Worm (Caenorhabditis elegans): Measurements from ENCODE around the gene atgp-1.

atgp-1 gene

ce11 chrIV:17268069-17268468, 1.1 kb upstream of the atgp-1 start:
- no peak for TF ChIP-seq che-1 (tag; optimal IDR thresholded peaks at IDR 0.05)
- TF ChIP-seq zip-5 (tag; optimal IDR thresholded peaks at IDR 0.05) = no peak
- TF ChIP-seq fkh-10 (GFP tag; optimal IDR thresholded peaks at IDR 0.05) = no peak
- no peak for TF ChIP-seq elt-2 (tag; optimal IDR thresholded peaks at IDR 0.05)
- no peak for TF ChIP-seq npax-4 (tag; optimal IDR thresholded peaks at IDR 0.05)
- TF ChIP-seq rnt-1 (tag; optimal IDR thresholded peaks at IDR 0.05) = no peak
- no peak for TF ChIP-seq C38D4.7 (GFP tag; optimal IDR thresholded peaks at IDR 0.05)
- TF ChIP-seq T23F11.4 (GFP tag; optimal IDR thresholded peaks at IDR 0.05) = no peak
- TF ChIP-seq pha-2 (tag; optimal IDR thresholded peaks at IDR 0.05) = no peak
- TF ChIP-seq nhr-232 (tag; optimal IDR thresholded peaks at IDR 0.05) = no peak
- TF ChIP-seq F13H6.1 (tag; optimal IDR thresholded peaks at IDR 0.05) = no peak
- TF ChIP-seq ceh-18 (tag; optimal IDR thresholded peaks at IDR 0.05) = no peak
- no peak for TF ChIP-seq ets-4 (tag; optimal IDR thresholded peaks at IDR 0.05)
- TF ChIP-seq ceh-30 (tag; optimal IDR thresholded peaks at IDR 0.05) = no peak
- TF ChIP-seq madf-2 (tag; optimal IDR thresholded peaks at IDR 0.05) = no peak

ce11 chrIV:17268628-17269027, 514 bp upstream of the atgp-1 start:
- TF ChIP-seq pha-4 (tag; optimal IDR thresholded peaks at IDR 0.05) (no peak), unc-3 (GFP tag; conservative IDR thresholded peaks at IDR 0.05) (no peak), unc-3 (tag; optimal IDR thresholded peaks at IDR 0.05) (no peak), hlh-8 (tag; optimal IDR thresholded peaks at IDR 0.05) (no peak), ceh-6 (GFP tag; optimal IDR thresholded peaks at IDR 0.05) (no peak), unc-55 (GFP tag; optimal IDR thresholded peaks at IDR 0.05) (peak; percentile 84), lim-6 (tag; optimal IDR thresholded peaks at IDR 0.05) (no peak), ceh-18 (tag; optimal IDR thresholded peaks at IDR 0.05) (peak; percentile 44), hlh-15 (tag; optimal IDR thresholded peaks at IDR 0.05) (no peak), hlh-13 (GFP tag; optimal IDR thresholded peaks at IDR 0.05) (no peak), Y22D7AL.16 (tag; optimal IDR thresholded peaks at IDR 0.05) (no peak), eyg-1 (tag; optimal IDR thresholded peaks at IDR 0.05) (no peak), fax-1 (tag; optimal IDR thresholded peaks at IDR 0.05) (no peak), nfya-1 (tag; optimal IDR thresholded peaks at IDR 0.05) (peak; percentile 53), dve-1 (tag; optimal IDR thresholded peaks at IDR 0.05) (no peak), zip-5 (tag; optimal IDR thresholded peaks at IDR 0.05) (no peak), che-1 (tag; optimal IDR thresholded peaks at IDR 0.05) (no peak), ceh-34 (tag; optimal IDR thresholded peaks at IDR 0.05) (no peak), nhr-232 (tag; optimal IDR thresholded peaks at IDR 0.05) (no peak), T23F11.4 (GFP tag; optimal IDR thresholded peaks at IDR 0.05) (no peak), dmd-4 (tag; optimal IDR thresholded peaks at IDR 0.05; ENCODE audit: borderline replicate concordance) (no peak), fkh-10 (GFP tag; optimal IDR thresholded peaks at IDR 0.05) (no peak), pros-1 (tag; optimal IDR thresholded peaks at IDR 0.05) (no peak), K09A11.1 (tag; optimal IDR thresholded peaks at IDR 0.05; ENCODE audit: insufficient read depth) (peak; percentile 5), pqm-1 (tag; optimal IDR thresholded peaks at IDR 0.05) (no peak), ceh-2 (tag; optimal IDR thresholded peaks at IDR 0.05) (no peak), elt-2 (tag; optimal IDR thresholded peaks at IDR 0.05) (no peak), tbx-7 (tag; optimal IDR thresholded peaks at IDR 0.05) (no peak), lin-11 (tag; optimal IDR thresholded peaks at IDR 0.05) (no peak), C08G9.2 (tag; optimal IDR thresholded peaks at IDR 0.05) (no peak), odd-2 (tag; optimal IDR thresholded peaks at IDR 0.05) (no peak), sox-4 (tag; optimal IDR thresholded peaks at IDR 0.05) (no peak), pax-1 (tag; optimal IDR thresholded peaks at IDR 0.05) (no peak), C38D4.7 (GFP tag; optimal IDR thresholded peaks at IDR 0.05) (no peak), nhr-11 (tag; optimal IDR thresholded peaks at IDR 0.05) (no peak), ceh-24 (tag; optimal IDR thresholded peaks at IDR 0.05) (no peak), K02D7.2 (tag; optimal IDR thresholded peaks at IDR 0.05) (no peak), ceh-30 (tag; optimal IDR thresholded peaks at IDR 0.05) (no peak), syd-9 (tag; optimal IDR thresholded peaks at IDR 0.05) (peak; percentile 36), sox-2 (GFP tag; IDR thresholded peaks at IDR 0.05) (no peak), F13H6.1 (tag; optimal IDR thresholded peaks at IDR 0.05) (peak; percentile 31), pha-2 (tag; optimal IDR thresholded peaks at IDR 0.05) (no peak), hlh-6 (tag; optimal IDR thresholded peaks at IDR 0.05) (no peak), mec-3 (tag; optimal IDR thresholded peaks at IDR 0.05; ENCODE audit: borderline replicate concordance) (no peak), ttx-3 (tag; optimal IDR thresholded peaks at IDR 0.05) (no peak), ceh-19 (GFP tag; optimal IDR thresholded peaks at IDR 0.05) (no peak)
